Worm (Caenorhabditis elegans) whole organism, young adult: ENCODE results near the gene endu-2.
A peak's percentile ranks its signal among the peaks of the same experiment; 100 is the strongest.

Experiments used
- B0019.2 ChIP-seq: fragments of 200-800 bp; sonication (Bioruptor generic); conservative IDR thresholded peaks from 2 replicates; pipeline ENCODE4 v1.3.6; 2022; ENCODE audit warnings: missing genetic modification reagents, missing genetic modification characterization, missing compliant biosample characterization
- B0336.3 ChIP-seq: fragments of 200-800 bp; sonication (Bioruptor generic); IDR thresholded peaks from 2 replicates; pipeline ENCODE4 v1.3.6; 2022; ENCODE audit warnings: missing genetic modification characterization, missing compliant biosample characterization
- D2030.7 ChIP-seq: fragments of 200-800 bp; sonication (Bioruptor generic); IDR thresholded peaks from 2 replicates; pipeline ENCODE4 v1.3.6; 2022; ENCODE audit warnings: missing genetic modification reagents, missing genetic modification characterization, missing compliant biosample characterization
- F22D6.2 ChIP-seq: sonication (generic microtip); optimal IDR thresholded peaks from 2 replicates; lab custom pipeline; 2016; ENCODE audit warnings: mild to moderate bottlenecking, missing genetic modification characterization, missing compliant biosample characterization
- F55B11.4 ChIP-seq: sonication (generic microtip); optimal IDR thresholded peaks from 2 replicates; lab custom pipeline; 2016; ENCODE audit warnings: missing compliant biosample characterization, missing genetic modification characterization, borderline replicate concordance; ENCODE audit not compliant: insufficient read depth
- F57A8.1 ChIP-seq: fragments of 200-800 bp; sonication (Bioruptor generic); optimal IDR thresholded peaks from 2 replicates; lab custom pipeline; 2018; ENCODE audit warnings: mild to moderate bottlenecking, missing genetic modification characterization, moderate library complexity, missing compliant biosample characterization
- T07F8.4 ChIP-seq: sonication (generic microtip); optimal IDR thresholded peaks from 2 replicates; lab custom pipeline; 2016; ENCODE audit warnings: mild to moderate bottlenecking, missing genetic modification characterization, moderate library complexity, missing compliant biosample characterization
- Y56A3A.18 ChIP-seq: fragments of 200-800 bp; sonication (Bioruptor generic); IDR thresholded peaks from 2 replicates; pipeline ENCODE4 v1.3.6; 2022; ENCODE audit warnings: missing genetic modification reagents, missing genetic modification characterization, missing compliant biosample characterization
- ama-1 ChIP-seq, 3 experiments: fragments of 150-350 bp in 1 of 3; sonication (generic microtip) in 2 of 3; optimal IDR thresholded peaks; 2 replicates each; lab custom pipeline; 2014 to 2018; ENCODE audit warnings: missing biosample characterization in 2 of 3, missing genetic modification characterization in 2 of 3, missing genetic modification reagents in 2 of 3
- aptf-3 ChIP-seq: fragments of 200-800 bp; sonication (Bioruptor generic); IDR thresholded peaks from 2 replicates; pipeline ENCODE4 v1.3.6; 2022; ENCODE audit warnings: missing genetic modification characterization, missing compliant biosample characterization
- ceh-40 ChIP-seq: fragments of 200-800 bp; sonication (Bioruptor generic); IDR thresholded peaks from 2 replicates; pipeline ENCODE4 v1.3.6; 2022; ENCODE audit warnings: missing genetic modification characterization, missing compliant biosample characterization
- ceh-91 ChIP-seq: fragments of 200-800 bp; sonication (Bioruptor generic); IDR thresholded peaks from 2 replicates; pipeline ENCODE4 v1.3.6; 2022; ENCODE audit warnings: missing genetic modification reagents, missing genetic modification characterization, missing compliant biosample characterization
- dox-1 ChIP-seq: fragments of 200-800 bp; sonication (Bioruptor generic); IDR thresholded peaks from 2 replicates; pipeline ENCODE4 v1.3.6; 2022; ENCODE audit warnings: missing genetic modification reagents, missing genetic modification characterization, missing compliant biosample characterization
- egl-44 ChIP-seq: fragments of 200-800 bp; sonication (Bioruptor generic); IDR thresholded peaks from 2 replicates; pipeline ENCODE4 v1.3.6; 2022; ENCODE audit warnings: missing genetic modification reagents, missing genetic modification characterization, missing compliant biosample characterization
- egrh-3 ChIP-seq: fragments of 200-800 bp; sonication (Bioruptor generic); IDR thresholded peaks from 2 replicates; pipeline ENCODE4 v1.3.6; 2022; ENCODE audit warnings: missing genetic modification reagents, missing genetic modification characterization, missing compliant biosample characterization
- ets-4 ChIP-seq: fragments of 200-800 bp; sonication (Bioruptor generic); optimal IDR thresholded peaks from 2 replicates; lab custom pipeline; 2018; ENCODE audit warnings: mild to moderate bottlenecking, missing genetic modification characterization, missing compliant biosample characterization
- gei-17 ChIP-seq: fragments of 200-800 bp; sonication (Bioruptor generic); optimal IDR thresholded peaks from 2 replicates; lab custom pipeline; 2018; ENCODE audit warnings: mild to moderate bottlenecking, missing genetic modification characterization, missing compliant biosample characterization
- him-1 ChIP-seq: sonication (generic microtip); optimal IDR thresholded peaks from 2 replicates; lab custom pipeline; 2016; ENCODE audit warnings: missing genotype, missing genetic modification reagents, missing genetic modification characterization, missing compliant biosample characterization
- hlh-26 ChIP-seq: fragments of 200-800 bp; sonication (Bioruptor generic); conservative IDR thresholded peaks from 2 replicates; pipeline ENCODE4 v1.3.6; 2022; ENCODE audit warnings: missing genetic modification reagents, missing genetic modification characterization, missing compliant biosample characterization
- lin-26 ChIP-seq: fragments of 200-800 bp; sonication (Bioruptor generic); IDR thresholded peaks from 2 replicates; pipeline ENCODE4 v1.3.6; 2022; ENCODE audit warnings: missing genetic modification reagents, missing genetic modification characterization, missing compliant biosample characterization
- lin-40 ChIP-seq: sonication (generic microtip); optimal IDR thresholded peaks from 2 replicates; lab custom pipeline; 2016; ENCODE audit warnings: missing genetic modification characterization, mild to moderate bottlenecking, missing compliant biosample characterization, missing genotype, missing genetic modification reagents
- lir-1 ChIP-seq: fragments of 200-800 bp; sonication (Bioruptor generic); conservative IDR thresholded peaks from 2 replicates; pipeline ENCODE4 v1.3.6; 2022; ENCODE audit warnings: missing genetic modification reagents, missing genetic modification characterization, missing compliant biosample characterization
- lsy-27 ChIP-seq: sonication (generic microtip); optimal IDR thresholded peaks from 2 replicates; lab custom pipeline; 2017; ENCODE audit warnings: missing genetic modification characterization, mild to moderate bottlenecking, missing compliant biosample characterization, antibody characterized with exemption, missing genotype, borderline replicate concordance; ENCODE audit not compliant: insufficient read depth
- mxl-1 ChIP-seq: sonication (generic microtip); optimal IDR thresholded peaks from 2 replicates; lab custom pipeline; 2016; ENCODE audit warnings: missing genetic modification characterization, missing compliant biosample characterization
- nfya-1 ChIP-seq: sonication (generic microtip); optimal IDR thresholded peaks from 2 replicates; lab custom pipeline; 2017; ENCODE audit warnings: antibody characterized with exemption, missing compliant biosample characterization, missing genetic modification characterization, borderline replicate concordance; ENCODE audit not compliant: insufficient read depth
- nhr-179 ChIP-seq: sonication (generic microtip); optimal IDR thresholded peaks from 2 replicates; lab custom pipeline; 2016; ENCODE audit warnings: mild to moderate bottlenecking, missing genetic modification characterization, missing compliant biosample characterization
- nhr-27 ChIP-seq: fragments of 200-800 bp; sonication (Bioruptor generic); optimal IDR thresholded peaks from 2 replicates; lab custom pipeline; 2018; ENCODE audit warnings: mild to moderate bottlenecking, missing genetic modification characterization, moderate library complexity, missing compliant biosample characterization
- rec-8 ChIP-seq, 2 experiments: sonication (generic microtip); optimal IDR thresholded peaks; 2 replicates each; lab custom pipeline; 2016; ENCODE audit warnings: mild to moderate bottlenecking in 2 of 2, missing genetic modification characterization in 2 of 2, missing genetic modification reagents in 2 of 2, missing genotype in 2 of 2, missing biosample characterization in 1 of 2, missing compliant biosample characterization in 1 of 2, moderate library complexity in 1 of 2
- sdz-38 ChIP-seq: sonication (generic microtip); optimal IDR thresholded peaks from 2 replicates; lab custom pipeline; 2016; ENCODE audit warnings: missing genotype, missing genetic modification characterization, missing compliant biosample characterization
- snpc-4 ChIP-seq, 5 experiments: fragments of 150-350 bp in 1 of 5; sonication (generic microtip) in 4 of 5; optimal IDR thresholded peaks; 2 replicates each; lab custom pipeline; 2014 to 2018; ENCODE audit warnings: missing genetic modification characterization in 5 of 5, missing biosample characterization in 3 of 5, antibody characterized with exemption in 2 of 5, mild to moderate bottlenecking in 2 of 5, missing compliant biosample characterization in 2 of 5, missing genotype in 2 of 5, moderate library complexity in 2 of 5, missing genetic modification reagents in 1 of 5
- somi-1 ChIP-seq: fragments of 200-800 bp; sonication (Bioruptor generic); optimal IDR thresholded peaks from 2 replicates; lab custom pipeline; 2018; ENCODE audit warnings: mild to moderate bottlenecking, missing genetic modification characterization, missing compliant biosample characterization
- unc-130 ChIP-seq: sonication (generic microtip); optimal IDR thresholded peaks from 2 replicates; lab custom pipeline; 2016; ENCODE audit warnings: missing genetic modification reagents, missing genetic modification characterization, missing compliant biosample characterization
- unc-62 ChIP-seq: fragments of 150-350 bp; optimal IDR thresholded peaks from 2 replicates; lab custom pipeline; 2014; ENCODE audit warnings: missing biosample characterization, missing genetic modification reagents, missing genetic modification characterization
- ztf-25 ChIP-seq: fragments of 200-800 bp; sonication (Bioruptor generic); IDR thresholded peaks from 2 replicates; pipeline ENCODE4 v1.3.6; 2022; ENCODE audit warnings: missing genetic modification reagents, missing genetic modification characterization, missing compliant biosample characterization

The endu-2 gene

ce11 chrX:8216957-8217356, 25.1 kb upstream of the endu-2 start:
- no peak for TF ChIP-seq ztf-25 (GFP tag; lab: Robert Waterston, UW)
- TF ChIP-seq nhr-179 (tag; lab: Kevin White, UChicago), result no peak

- TF ChIP-seq unc-62 (GFP tag; lab: Kevin White, UChicago), result no peak
These were observed 23.4 kb upstream of the endu-2 start, which contains the start of gene K02A6.4 for ce11 chrX:8218653-8219052. Gene K02A6.4 (minus strand): TSS chrX:8218753.

DNA sequence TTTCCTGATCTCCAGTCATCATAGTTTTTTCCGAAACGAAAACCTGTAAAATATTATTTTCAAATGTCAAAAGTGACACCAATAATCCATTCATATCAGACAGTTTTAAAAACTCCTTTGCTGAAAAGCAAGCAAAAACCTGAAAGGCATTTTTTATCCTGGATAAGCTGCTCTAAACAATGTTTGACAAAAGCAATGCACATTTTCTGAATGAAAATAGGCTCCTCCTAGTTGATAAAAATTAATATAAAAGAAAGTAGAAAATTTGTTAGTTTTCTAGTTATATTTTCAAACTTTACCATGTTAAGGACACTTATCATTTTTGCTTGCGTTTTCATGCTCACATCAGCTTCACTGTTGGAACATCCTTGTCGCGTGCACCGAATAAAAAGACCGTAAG, 22.7 kb upstream of the endu-2 start, which contains the start of gene K02A6.1:
K02A6.1 (plus strand) TSS at position 301 of the 400 bp plus-strand sequence.
- TF ChIP-seq dox-1 (GFP tag; lab: Robert Waterston, UW), result no peak
- TF ChIP-seq nhr-179 (tag; lab: Kevin White, UChicago), result no peak
- TF ChIP-seq somi-1 (GFP tag; lab: Kevin White, UChicago), result no peak
- no peak for TF ChIP-seq mxl-1 (tag; lab: Kevin White, UChicago)
- no peak for TF ChIP-seq gei-17 (GFP tag; lab: Kevin White, UChicago)
- no peak for TF ChIP-seq hlh-26 (GFP tag; lab: Robert Waterston, UW)
- no peak for TF ChIP-seq F55B11.4 (tag; lab: Kevin White, UChicago)
- TF ChIP-seq egl-44 (GFP tag; lab: Robert Waterston, UW), result no peak
- TF ChIP-seq snpc-4 (GFP tag; optimal IDR thresholded peaks at IDR 0.05; lab: Kevin White, UChicago), result no peak
- no peak for TF ChIP-seq snpc-4 (tag; optimal IDR thresholded peaks at IDR 0.05; lab: Kevin White, UChicago)
- TF ChIP-seq B0019.2, result no peak
- no peak for TF ChIP-seq F57A8.1
- TF ChIP-seq lsy-27 (tag; lab: Kevin White, UChicago), result no peak
- no peak for TF ChIP-seq T07F8.4 (tag; lab: Kevin White, UChicago)
- TF ChIP-seq aptf-3 (GFP tag; lab: Robert Waterston, UW), result no peak
- TF ChIP-seq F22D6.2 (tag; lab: Kevin White, UChicago), result no peak
- no peak for TF ChIP-seq egrh-3 (GFP tag; lab: Robert Waterston, UW)
- no peak for TF ChIP-seq lir-1 (GFP tag; lab: Robert Waterston, UW)
- no peak for TF ChIP-seq sdz-38
- no peak for TF ChIP-seq lin-40
- no peak for TF ChIP-seq ama-1 (optimal IDR thresholded peaks at IDR 0.05; lab: Kevin White, UChicago)
- TF ChIP-seq ama-1 (GFP tag; optimal IDR thresholded peaks at IDR 0.05; lab: Kevin White, UChicago), result no peak

ce11 chrX:8224916-8225315, 17.2 kb upstream of the endu-2 start, which contains the start of gene K02A6.2:
Gene K02A6.2 (minus strand): TSS chrX:8225016.
- TF ChIP-seq somi-1 (GFP tag; lab: Kevin White, UChicago) (no peak), unc-130 (GFP tag; lab: Kevin White, UChicago) (no peak), lin-26 (GFP tag; lab: Robert Waterston, UW) (no peak), ceh-40 (GFP tag; lab: Robert Waterston, UW) (no peak), ceh-91 (GFP tag; lab: Robert Waterston, UW) (no peak), Y56A3A.18 (no peak), D2030.7 (no peak), ets-4 (no peak), mxl-1 (tag; lab: Kevin White, UChicago) (no peak), rec-8 (tag; optimal IDR thresholded peaks at IDR 0.05; lab: Kevin White, UChicago) (no peak)

DNA sequence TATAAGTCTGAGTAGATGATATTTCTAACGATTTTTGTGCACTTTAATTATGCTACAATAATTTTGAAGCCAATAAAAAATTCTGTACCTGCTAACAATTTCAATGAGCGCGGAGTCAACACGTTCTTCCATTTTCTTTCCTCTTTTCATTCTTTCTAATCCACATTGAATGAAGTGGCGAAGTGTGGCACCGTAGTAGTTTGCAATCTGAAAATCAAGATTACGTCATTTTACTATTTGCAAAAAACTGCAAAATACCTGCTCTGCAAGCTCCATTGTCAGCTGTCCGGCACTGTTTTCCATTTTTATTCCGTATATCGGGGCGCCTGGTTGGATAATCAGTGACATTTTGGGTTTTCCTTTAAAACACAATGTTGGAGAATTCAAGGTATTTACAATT, 12.9 kb upstream of the endu-2 start:
- TF ChIP-seq nhr-27 (no peak), B0336.3 (GFP tag; lab: Robert Waterston, UW) (0 out of 2 replicates have a peak, but pooled peaks have one; percentile 8), sdz-38 (no peak), nfya-1 (tag; lab: Kevin White, UChicago) (no peak), him-1 (tag; lab: Kevin White, UChicago) (no peak)
